Fruit fly (Drosophila melanogaster): ENCODE measurements around the gene CCT6.
"Not testable (repeated sequence)": the region's sequence is repeated elsewhere in the genome, so short reads cannot be mapped to it uniquely, and the experiment has no call there.

Gene CCT6

dm6 chrX:15783610-15784009 is 37.2 kb downstream of the CCT6 start, which contains the start of gene Efhc1.1:
Gene Efhc1.1, minus strand, starts transcription at chrX:15783710.
- no peak for TF ChIP-seq noc (tag; optimal IDR thresholded peaks at IDR 0.05)

- no peak for TF ChIP-seq noc (tag; optimal IDR thresholded peaks at IDR 0.05)
Measured at dm6 chrX:15785429-15786239, 39.2 kb downstream of the CCT6 start, which contains the start of the genes Paf-AHalpha and mRpS30. Gene Paf-AHalpha, minus strand, starts transcription at chrX:15785583. Gene mRpS30, plus strand, starts transcription at chrX:15786047.

- TF ChIP-seq noc (tag; optimal IDR thresholded peaks at IDR 0.05), result no peak
Measured at dm6 chrX:15786242-15786641, 39.8 kb downstream of the CCT6 start.

- TF ChIP-seq noc (tag; optimal IDR thresholded peaks at IDR 0.05), result no peak
Measured at dm6 chrX:15788235-15789187, 42.1 kb downstream of the CCT6 start, which contains the start of gene Rhp. Gene Rhp, plus strand, starts transcription at chrX:15788897.

dm6 chrX:15795951-15796443 is 49.5 kb downstream of the CCT6 start, which contains the start of gene sordd1:
Gene sordd1, minus strand, starts transcription at chrX:15796028.
- not testable (repeated sequence) for TF ChIP-seq noc (tag; optimal IDR thresholded peaks at IDR 0.05)

Measured in whole organism, larva.